Worm (Caenorhabditis elegans) whole organism, L4 larva: ENCODE measurements around the gene srh-95.

Experiments
- ama-1 ChIP-seq: fragments of 150-350 bp; optimal IDR thresholded peaks from 2 replicates; lab custom pipeline; 2014; ENCODE audit warnings: inconsistent platforms, mixed read lengths
- dpl-1 ChIP-seq: fragments of 150-350 bp; optimal IDR thresholded peaks from 2 replicates; lab custom pipeline; 2014; ENCODE audit warnings: missing biosample characterization, missing genetic modification reagents, missing genetic modification characterization
- nhr-10 ChIP-seq: fragments of 150-350 bp; optimal IDR thresholded peaks from 2 replicates; lab custom pipeline; 2014; ENCODE audit warnings: missing biosample characterization, missing genetic modification characterization
- nhr-11 ChIP-seq: fragments of 150-350 bp; optimal IDR thresholded peaks from 2 replicates; lab custom pipeline; 2014; ENCODE audit warnings: missing biosample characterization, missing genetic modification characterization

- TF ChIP-seq dpl-1 (GFP tag; lab: Kevin White, UChicago) (no peak), ama-1 (lab: Kevin White, UChicago) (no peak), nhr-11 (tag; lab: Kevin White, UChicago) (no peak), nhr-10 (tag; lab: Kevin White, UChicago) (no peak)
Measured at ce11 chrV:16269556-16269955, 22.9 kb downstream of the srh-95 start, which contains the start of the genes fbxa-2 and T13F3.8.
